Worm (Caenorhabditis elegans) whole organism, L1 larva: ENCODE measurements around the gene utx-1.

Source experiments
- ama-1 ChIP-seq: fragments of 150-350 bp; optimal IDR thresholded peaks from 2 replicates; lab custom pipeline; 2014
- blmp-1 ChIP-seq: fragments of 150-350 bp; optimal IDR thresholded peaks from 2 replicates; lab custom pipeline; 2014; ENCODE audit warnings: missing biosample characterization, missing genetic modification characterization
- ceh-82 ChIP-seq, 3 experiments: fragments of 150-350 bp in 1 of 3; sonication (generic microtip) in 2 of 3; optimal IDR thresholded peaks; 2 replicates each; lab custom pipeline; 2014 to 2017; ENCODE audit warnings: missing biosample characterization in 3 of 3, missing genetic modification characterization in 3 of 3
- lin-39 ChIP-seq: fragments of 150-350 bp; optimal IDR thresholded peaks from 2 replicates; lab custom pipeline; 2014; ENCODE audit warnings: missing biosample characterization, missing genetic modification reagents, missing genetic modification characterization
- tlp-1 ChIP-seq: fragments of 150-350 bp; optimal IDR thresholded peaks from 2 replicates; lab custom pipeline; 2014; ENCODE audit warnings: missing biosample characterization, missing genetic modification characterization
- unc-62 ChIP-seq: fragments of 150-350 bp; optimal IDR thresholded peaks from 2 replicates; lab custom pipeline; 2014; ENCODE audit warnings: missing biosample characterization, missing genetic modification reagents, missing genetic modification characterization

DNA sequence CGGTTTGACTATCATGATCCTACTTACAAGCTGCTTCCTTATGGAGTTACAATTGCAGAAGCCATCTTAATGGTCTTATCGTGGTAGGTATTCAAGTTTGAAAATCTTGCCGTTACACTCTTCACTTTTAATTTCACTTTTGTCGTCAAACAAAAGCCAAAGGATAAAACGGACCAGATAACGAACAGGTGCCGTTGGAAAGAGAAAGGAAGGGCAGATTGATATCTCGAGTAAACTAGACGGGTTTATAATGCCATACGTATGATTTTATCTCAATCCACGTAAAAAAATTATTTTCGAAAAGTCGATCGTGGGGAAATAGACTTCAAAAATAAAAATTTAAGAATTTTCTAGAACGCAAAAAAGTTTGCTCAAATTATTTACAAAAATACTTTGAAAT, 2.9 kb upstream of the utx-1 start:
- TF ChIP-seq blmp-1 (tag; lab: Kevin White, UChicago) = peak; percentile 76
- no peak for TF ChIP-seq lin-39 (tag; lab: Kevin White, UChicago)
- TF ChIP-seq ceh-82 (tag; optimal IDR thresholded peaks at IDR 0.05; lab: Kevin White, UChicago) = no peak
- TF ChIP-seq ama-1 (lab: Kevin White, UChicago) = no peak
- no peak for TF ChIP-seq unc-62 (GFP tag; lab: Kevin White, UChicago)
- no peak for TF ChIP-seq tlp-1 (tag; lab: Kevin White, UChicago)
